Fruit fly (Drosophila melanogaster): ENCODE data around the gene CG3505.
A peak's percentile ranks its signal among the peaks of the same experiment; 100 is the strongest.

Gene CG3505

DNA sequence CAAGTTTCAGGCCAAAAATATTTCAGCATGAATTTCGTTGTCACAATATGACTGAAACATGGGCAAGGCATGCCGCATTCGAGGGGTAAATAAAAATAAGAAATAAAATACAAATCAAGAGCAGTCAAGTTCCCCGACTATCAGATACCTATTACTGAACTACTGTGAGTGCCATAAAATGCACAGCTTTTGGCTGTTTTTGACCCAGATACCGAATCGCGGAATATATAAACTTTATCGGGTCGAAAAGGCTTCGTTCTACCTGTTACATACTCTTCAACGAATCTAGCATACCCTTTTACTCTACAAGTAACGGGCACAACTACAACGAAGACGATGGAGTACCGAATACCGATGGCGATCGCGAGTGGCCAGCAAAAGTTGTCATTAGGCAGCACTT lies 49.6 kb downstream of the CG3505 start (continued):
- TF ChIP-seq woc (GFP tag; optimal IDR thresholded peaks at IDR 0.05) (peak; percentile 48), Abd-B (GFP tag; optimal IDR thresholded peaks at IDR 0.05) (no peak), Dif (GFP tag; optimal IDR thresholded peaks at IDR 0.05; ENCODE audit: partially characterized antibody) (no peak), Hr83 (GFP tag; optimal IDR thresholded peaks at IDR 0.05; ENCODE audit: poor library complexity, severe bottlenecking) (no peak), ey (GFP tag; optimal IDR thresholded peaks at IDR 0.05) (peak; percentile 33), jim (GFP tag; optimal IDR thresholded peaks at IDR 0.05) (no peak), dl (GFP tag; optimal IDR thresholded peaks at IDR 0.05; ENCODE audit: insufficient read depth in 1 of 2, partially characterized antibody in 2 of 2) (no peak), dmrt93B (GFP tag; optimal IDR thresholded peaks at IDR 0.05) (peak; percentile 9), CrebA (GFP tag; optimal IDR thresholded peaks at IDR 0.05; ENCODE audit: borderline replicate concordance) (no peak), Dfd (GFP tag; optimal IDR thresholded peaks at IDR 0.05) (no peak), tai (GFP tag; optimal IDR thresholded peaks at IDR 0.05) (no peak), Hnf4 (GFP tag; optimal IDR thresholded peaks at IDR 0.05) (no peak), h (GFP tag; optimal IDR thresholded peaks at IDR 0.05) (peak; percentile 53)

DNA sequence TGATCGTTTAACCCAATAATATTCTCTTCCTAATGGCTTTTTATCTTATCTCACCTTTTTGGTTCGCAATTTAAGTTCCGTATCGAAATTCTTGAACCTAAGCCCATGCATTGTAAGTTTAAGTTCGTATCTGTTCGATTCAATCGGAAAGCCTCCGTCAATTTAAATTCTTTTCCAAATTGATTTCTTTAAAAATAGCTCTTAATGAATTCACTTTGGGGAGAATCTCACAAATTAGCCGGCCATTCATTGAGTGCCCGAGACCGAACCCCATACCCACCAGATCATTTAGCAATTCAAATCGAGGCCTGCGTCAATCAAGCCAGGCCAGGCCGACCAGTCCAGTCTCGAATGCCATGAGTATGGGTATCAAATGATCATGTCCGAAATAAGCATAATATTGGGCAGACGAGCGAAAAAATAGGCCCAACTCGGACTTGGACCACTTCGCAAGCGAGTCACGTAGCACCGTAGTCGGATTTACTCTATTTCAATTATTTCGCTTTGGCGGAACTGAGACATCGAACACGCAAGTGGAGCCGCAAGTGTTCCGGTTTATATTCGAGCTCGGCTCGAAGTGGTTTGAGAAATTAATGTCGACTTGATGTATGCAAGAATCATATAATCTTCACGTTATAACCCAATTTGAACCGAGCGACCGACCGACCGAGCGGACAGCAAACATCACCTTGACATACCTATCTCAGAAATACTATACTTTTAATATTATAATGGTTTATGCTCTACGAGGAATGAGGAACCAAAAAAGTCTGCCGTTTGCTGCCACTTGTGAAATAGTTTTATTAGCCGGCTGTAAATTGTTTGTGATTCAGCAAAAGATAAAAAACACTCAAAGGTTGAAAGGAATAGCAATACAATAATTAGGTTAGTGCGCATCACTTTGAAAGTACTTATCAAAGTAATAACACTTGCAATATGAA lies 50.7 kb downstream of the CG3505 start:
- no peak for TF ChIP-seq dl (GFP tag; optimal IDR thresholded peaks at IDR 0.05; ENCODE audit: insufficient read depth in 1 of 2, partially characterized antibody in 2 of 2)
- TF ChIP-seq h (GFP tag; optimal IDR thresholded peaks at IDR 0.05): no peak
- no peak for TF ChIP-seq Rel (GFP tag; optimal IDR thresholded peaks at IDR 0.05)
- no peak for TF ChIP-seq Rel (tag; optimal IDR thresholded peaks at IDR 0.05)
- no peak for TF ChIP-seq Myc (optimal IDR thresholded peaks at IDR 0.05)
- TF ChIP-seq N (GFP tag; optimal IDR thresholded peaks at IDR 0.05): no peak
- no peak for TF ChIP-seq CG9705 (GFP tag; optimal IDR thresholded peaks at IDR 0.05)
- no peak for TF ChIP-seq foxo (GFP tag; optimal IDR thresholded peaks at IDR 0.05)
- TF ChIP-seq Abd-B (GFP tag; optimal IDR thresholded peaks at IDR 0.05): no peak
- TF ChIP-seq Dif (GFP tag; optimal IDR thresholded peaks at IDR 0.05; ENCODE audit: partially characterized antibody): no peak
- TF ChIP-seq sage (GFP tag; optimal IDR thresholded peaks at IDR 0.05): no peak
- TF ChIP-seq dmrt93B (GFP tag; optimal IDR thresholded peaks at IDR 0.05): no peak
- TF ChIP-seq Mio (GFP tag; optimal IDR thresholded peaks at IDR 0.05): no peak
- no peak for TF ChIP-seq CG32264 (GFP tag; optimal IDR thresholded peaks at IDR 0.05)
- TF ChIP-seq lola (GFP tag; optimal IDR thresholded peaks at IDR 0.05): no peak
- TF ChIP-seq usp (GFP tag; optimal IDR thresholded peaks at IDR 0.05): no peak
- no peak for TF ChIP-seq rgr (GFP tag; optimal IDR thresholded peaks at IDR 0.05)
- no peak for TF ChIP-seq dsf (GFP tag; optimal IDR thresholded peaks at IDR 0.05; ENCODE audit: borderline replicate concordance)
- TF ChIP-seq pan (optimal IDR thresholded peaks at IDR 0.05): no peak
- no peak for TF ChIP-seq psq (GFP tag; optimal IDR thresholded peaks at IDR 0.05)

Data from whole organism, wandering third instar larva.